Fruit fly (Drosophila melanogaster) Kc167 (cell line): ENCODE results near the gene CG13982.

Experiments used
- Myc ChIP-seq: fragments of >200 bp; optimal IDR thresholded peaks from 2 replicates; lab custom pipeline; 2017; ENCODE audit warnings: missing external identifiers
- Sin3A ChIP-seq: fragments of >200 bp; optimal IDR thresholded peaks from 2 replicates; lab custom pipeline; 2018; ENCODE audit warnings: missing external identifiers
- h ChIP-seq: fragments of >200 bp; optimal IDR thresholded peaks from 3 replicates; lab custom pipeline; 2018; ENCODE audit warnings: missing external identifiers
- insv ChIP-seq: fragments of >200 bp; optimal IDR thresholded peaks from 3 replicates; lab custom pipeline; 2018; ENCODE audit warnings: missing external identifiers
- psq ChIP-seq: fragments of >200 bp; optimal IDR thresholded peaks from 2 replicates; lab custom pipeline; 2017; ENCODE audit warnings: missing external identifiers
- ttk ChIP-seq: sonication (Bioruptor generic); optimal IDR thresholded peaks from 2 replicates; lab custom pipeline; 2017; ENCODE audit warnings: missing external identifiers

The CG13982 gene

dm6 chr2L:6455032-6455954 is 43.2 kb downstream of the CG13982 start, which contains the start of gene retm:
Gene retm (minus strand): TSS chr2L:6455929.
- TF ChIP-seq Myc (lab: Kevin White, UChicago) = no peak

dm6 chr2L:6455955-6456599 is 44.0 kb downstream of the CG13982 start, which contains the start of gene frj:
Gene frj (plus strand): TSS chr2L:6456052.
- TF ChIP-seq h = no peak
- no peak for TF ChIP-seq psq (lab: Kevin White, UChicago)
- no peak for TF ChIP-seq Sin3A (lab: Kevin White, UChicago)
- TF ChIP-seq insv (lab: Kevin White, UChicago) = no peak
- TF ChIP-seq ttk (lab: Kevin White, UChicago) = no peak
- TF ChIP-seq Myc (lab: Kevin White, UChicago) = no peak

dm6 chr2L:6457583-6457982 is 45.5 kb downstream of the CG13982 start:
- TF ChIP-seq Sin3A (lab: Kevin White, UChicago) = no peak

- TF ChIP-seq Myc (lab: Kevin White, UChicago) = no peak
- TF ChIP-seq ttk (lab: Kevin White, UChicago) = no peak
- no peak for TF ChIP-seq insv (lab: Kevin White, UChicago)
- no peak for TF ChIP-seq psq (lab: Kevin White, UChicago)
- TF ChIP-seq h = no peak
- TF ChIP-seq Sin3A (lab: Kevin White, UChicago) = no peak
These were observed 49.4 kb downstream of the CG13982 start for dm6 chr2L:6461497-6461896.

- no peak for TF ChIP-seq insv (lab: Kevin White, UChicago)
- TF ChIP-seq h = no peak
- no peak for TF ChIP-seq Myc (lab: Kevin White, UChicago)
- no peak for TF ChIP-seq psq (lab: Kevin White, UChicago)
- no peak for TF ChIP-seq Sin3A (lab: Kevin White, UChicago)
- no peak for TF ChIP-seq ttk (lab: Kevin White, UChicago)
These were observed 50.1 kb downstream of the CG13982 start for dm6 chr2L:6462259-6462658.

dm6 chr2L:6463392-6463791 is 51.3 kb downstream of the CG13982 start:
- TF ChIP-seq Sin3A (lab: Kevin White, UChicago) (no peak), psq (lab: Kevin White, UChicago) (no peak), Myc (lab: Kevin White, UChicago) (no peak), ttk (lab: Kevin White, UChicago) (no peak), insv (lab: Kevin White, UChicago) (no peak), h (no peak)

- TF ChIP-seq ttk (lab: Kevin White, UChicago) = no peak
- no peak for TF ChIP-seq h
- TF ChIP-seq insv (lab: Kevin White, UChicago) = no peak
- no peak for TF ChIP-seq psq (lab: Kevin White, UChicago)
- no peak for TF ChIP-seq Myc (lab: Kevin White, UChicago)
- no peak for TF ChIP-seq Sin3A (lab: Kevin White, UChicago)
These were observed 52.2 kb downstream of the CG13982 start for dm6 chr2L:6464270-6464669.

- no peak for TF ChIP-seq h
- no peak for TF ChIP-seq Sin3A (lab: Kevin White, UChicago)
- TF ChIP-seq psq (lab: Kevin White, UChicago) = no peak
- TF ChIP-seq Myc (lab: Kevin White, UChicago) = no peak
- TF ChIP-seq ttk (lab: Kevin White, UChicago) = no peak
- no peak for TF ChIP-seq insv (lab: Kevin White, UChicago)
These were observed 52.7 kb downstream of the CG13982 start for dm6 chr2L:6464780-6465179.
